Worm (Caenorhabditis elegans): Measurements from ENCODE around the gene C46A5.4.

C46A5.4 gene

ce11 chrIV:7712252-7712651 is 44.9 kb downstream of the C46A5.4 start:
- TF ChIP-seq Y22D7AL.16 (tag; optimal IDR thresholded peaks at IDR 0.05) (no peak), elt-2 (tag; optimal IDR thresholded peaks at IDR 0.05) (no peak), tbx-7 (tag; optimal IDR thresholded peaks at IDR 0.05) (no peak), sox-2 (GFP tag; IDR thresholded peaks at IDR 0.05) (no peak), rnt-1 (tag; optimal IDR thresholded peaks at IDR 0.05) (no peak)

ce11 chrIV:7710824-7711223 is 46.3 kb downstream of the C46A5.4 start, which contains the start of gene nhr-8:
nhr-8 (plus strand) TSS chrIV:7710983.
- TF ChIP-seq ceh-48 (tag; optimal IDR thresholded peaks at IDR 0.05): no peak
- TF ChIP-seq pha-4 (tag; optimal IDR thresholded peaks at IDR 0.05): no peak
- TF ChIP-seq elt-2 (tag; optimal IDR thresholded peaks at IDR 0.05): peak; percentile 89
- no peak for TF ChIP-seq sox-4 (tag; optimal IDR thresholded peaks at IDR 0.05)

- peak; percentile 24 for TF ChIP-seq nfya-1 (tag; optimal IDR thresholded peaks at IDR 0.05)
- no peak for TF ChIP-seq C38D4.7 (GFP tag; optimal IDR thresholded peaks at IDR 0.05)
- no peak for TF ChIP-seq ceh-24 (tag; optimal IDR thresholded peaks at IDR 0.05)
- TF ChIP-seq unc-42 (tag; optimal IDR thresholded peaks at IDR 0.05): peak; percentile 78
Measured at ce11 chrIV:7709701-7710100, 47.4 kb downstream of the C46A5.4 start, which contains the start of the genes mrpl-1, emc-6 and mrps-24. mrpl-1 (minus strand) TSS chrIV:7709701. emc-6 (minus strand) TSS chrIV:7709736. mrps-24 (plus strand) TSS chrIV:7710045.

- TF ChIP-seq sox-2 (GFP tag; IDR thresholded peaks at IDR 0.05) (no peak), ceh-45 (GFP tag; IDR thresholded peaks at IDR 0.05) (no peak), pag-3 (tag; optimal IDR thresholded peaks at IDR 0.05; ENCODE audit: borderline replicate concordance) (no peak), lin-11 (tag; optimal IDR thresholded peaks at IDR 0.05) (no peak), ceh-9 (tag; optimal IDR thresholded peaks at IDR 0.05) (no peak), K09A11.1 (tag; optimal IDR thresholded peaks at IDR 0.05; ENCODE audit: insufficient read depth) (no peak), ceh-6 (GFP tag; optimal IDR thresholded peaks at IDR 0.05) (no peak)
Measured at ce11 chrIV:7706805-7707204, 50.3 kb downstream of the C46A5.4 start, which contains the start of gene F33D4.4. F33D4.4 (minus strand) TSS chrIV:7706905.

- TF ChIP-seq fkh-6 (tag; optimal IDR thresholded peaks at IDR 0.05) (no peak), hlh-6 (tag; optimal IDR thresholded peaks at IDR 0.05) (no peak), fax-1 (tag; optimal IDR thresholded peaks at IDR 0.05) (no peak), ceh-34 (tag; optimal IDR thresholded peaks at IDR 0.05) (no peak), nhr-232 (tag; optimal IDR thresholded peaks at IDR 0.05) (no peak), fkh-10 (GFP tag; optimal IDR thresholded peaks at IDR 0.05) (no peak), hlh-13 (GFP tag; optimal IDR thresholded peaks at IDR 0.05) (no peak), tbx-7 (tag; optimal IDR thresholded peaks at IDR 0.05) (no peak), eyg-1 (tag; optimal IDR thresholded peaks at IDR 0.05) (no peak), pag-3 (tag; optimal IDR thresholded peaks at IDR 0.05; ENCODE audit: borderline replicate concordance) (no peak)
Measured at ce11 chrIV:7698320-7698719, 58.8 kb downstream of the C46A5.4 start, which contains the start of gene flp-13. flp-13 (minus strand) TSS chrIV:7698420.
